Fruit fly (Drosophila melanogaster) Kc167 (cell line): ENCODE measurements around the gene CG14212.

Source experiments
- Myc ChIP-seq: fragments of >200 bp; optimal IDR thresholded peaks from 2 replicates; lab custom pipeline; 2017; ENCODE audit warnings: missing external identifiers
- Sin3A ChIP-seq: fragments of >200 bp; optimal IDR thresholded peaks from 2 replicates; lab custom pipeline; 2018; ENCODE audit warnings: missing external identifiers
- psq ChIP-seq: fragments of >200 bp; optimal IDR thresholded peaks from 2 replicates; lab custom pipeline; 2017; ENCODE audit warnings: missing external identifiers
- ttk ChIP-seq: sonication (Bioruptor generic); optimal IDR thresholded peaks from 2 replicates; lab custom pipeline; 2017; ENCODE audit warnings: missing external identifiers

- no peak for TF ChIP-seq psq (lab: Kevin White, UChicago)
- no peak for TF ChIP-seq ttk
- TF ChIP-seq Myc, result no peak
- TF ChIP-seq Sin3A (lab: Kevin White, UChicago), result no peak
Measured at dm6 chrX:19642819-19643504, 17.5 kb downstream of the CG14212 start, which contains the start of the genes CG12237 and Sec61gamma.
